Fruit fly (Drosophila melanogaster): ENCODE data around the gene CG34427.

DNA sequence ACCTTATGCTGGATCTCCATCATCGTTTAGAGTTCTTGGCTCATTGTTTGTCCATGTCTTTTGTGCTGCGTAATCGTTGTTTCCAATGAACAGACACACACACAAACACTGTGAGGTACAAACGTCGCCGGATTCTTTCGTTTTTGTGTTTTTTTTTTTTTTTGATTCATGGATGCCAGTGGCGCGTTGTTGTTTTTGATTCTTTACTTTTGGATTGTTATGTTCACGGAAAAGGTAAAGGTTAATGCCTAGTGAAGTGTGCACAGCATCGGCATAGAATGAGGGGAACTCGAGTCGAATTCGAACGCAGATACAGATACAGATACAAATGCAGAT is 28.9 kb downstream of the CG34427 start:
- TF ChIP-seq CG14655 (GFP tag; optimal IDR thresholded peaks at IDR 0.05) (no peak), CG32121 (GFP tag; IDR thresholded peaks at IDR 0.05) (no peak), EcR (GFP tag; optimal IDR thresholded peaks at IDR 0.05) (no peak), Snoo (tag; optimal IDR thresholded peaks at IDR 0.05) (no peak), CG4496 (GFP tag; IDR thresholded peaks at IDR 0.05) (no peak), CG12605 (GFP tag; IDR thresholded peaks at IDR 0.05) (no peak)
